Fruit fly (Drosophila melanogaster) whole organism, pupa: ENCODE data around the gene CG44227.

Source experiments
- CG10348 ChIP-seq: fragments of 200-800 bp; sonication (Bioruptor generic); IDR thresholded peaks from 2 replicates; pipeline ENCODE4 v1.3.6; 2022; ENCODE audit warnings: missing biosample characterization, missing genetic modification characterization
- CG12605 ChIP-seq: fragments of 200-800 bp; sonication (Bioruptor generic); IDR thresholded peaks from 2 replicates; pipeline ENCODE4 v1.3.6; 2022; ENCODE audit warnings: missing biosample characterization, missing genetic modification characterization
- CG13204 ChIP-seq: fragments of 200-800 bp; sonication (Bioruptor generic); optimal IDR thresholded peaks from 2 replicates; lab custom pipeline; 2018; ENCODE audit warnings: missing biosample characterization, mild to moderate bottlenecking, missing genetic modification characterization, moderate library complexity
- CG14655 ChIP-seq: fragments of 200-800 bp; sonication (Bioruptor generic); optimal IDR thresholded peaks from 3 replicates; lab custom pipeline; 2017; ENCODE audit warnings: mild to moderate bottlenecking, missing biosample characterization, missing genetic modification reagents, missing genetic modification characterization
- CG15710 ChIP-seq: fragments of 200-800 bp; sonication (Bioruptor generic); optimal IDR thresholded peaks from 2 replicates; lab custom pipeline; 2018; ENCODE audit warnings: missing biosample characterization, mild to moderate bottlenecking, missing genetic modification characterization, moderate library complexity
- CG17806 ChIP-seq: fragments of 200-800 bp; sonication (Bioruptor generic); optimal IDR thresholded peaks from 2 replicates; lab custom pipeline; 2018; ENCODE audit warnings: missing biosample characterization, mild to moderate bottlenecking, missing genetic modification characterization, moderate library complexity
- CG32121 ChIP-seq: fragments of 200-800 bp; sonication (Bioruptor generic); IDR thresholded peaks from 2 replicates; pipeline ENCODE4 v1.3.6; 2022; ENCODE audit warnings: missing biosample characterization, missing genetic modification characterization
- CG34367 ChIP-seq: fragments of 200-800 bp; sonication (Bioruptor generic); optimal IDR thresholded peaks from 2 replicates; lab custom pipeline; 2018; ENCODE audit warnings: missing biosample characterization, mild to moderate bottlenecking, missing genetic modification characterization
- CG4496 ChIP-seq: fragments of 200-800 bp; sonication (Bioruptor generic); IDR thresholded peaks from 3 replicates; pipeline ENCODE4 v1.3.6; 2022; ENCODE audit warnings: missing biosample characterization, missing genetic modification characterization
- CG8159 ChIP-seq: fragments of 200-800 bp; sonication (Bioruptor generic); optimal IDR thresholded peaks from 3 replicates; lab custom pipeline; 2018; ENCODE audit warnings: missing biosample characterization, mild to moderate bottlenecking, missing genetic modification characterization, moderate library complexity
- CG8301 ChIP-seq: fragments of 200-800 bp; sonication (Bioruptor generic); optimal IDR thresholded peaks from 2 replicates; lab custom pipeline; 2018; ENCODE audit warnings: missing biosample characterization, mild to moderate bottlenecking, missing genetic modification characterization
- CG9948 ChIP-seq: fragments of 200-800 bp; sonication (Bioruptor generic); optimal IDR thresholded peaks from 2 replicates; lab custom pipeline; 2018; ENCODE audit warnings: missing biosample characterization, mild to moderate bottlenecking, missing genetic modification characterization, moderate library complexity
- D1 ChIP-seq: fragments of 200-800 bp; sonication (Bioruptor generic); optimal IDR thresholded peaks from 2 replicates; lab custom pipeline; 2018; ENCODE audit warnings: missing biosample characterization, mild to moderate bottlenecking, missing genetic modification characterization, moderate library complexity
- EcR ChIP-seq: fragments of 200-800 bp; sonication (Bioruptor generic); optimal IDR thresholded peaks from 3 replicates; lab custom pipeline; 2019; ENCODE audit warnings: missing biosample characterization, missing genetic modification characterization, mild to moderate bottlenecking, moderate library complexity, missing genetic modification reagents
- Ets98B ChIP-seq: fragments of 200-800 bp; sonication (Bioruptor generic); IDR thresholded peaks from 2 replicates; pipeline ENCODE4 v1.3.6; 2022; ENCODE audit warnings: missing biosample characterization, missing genetic modification characterization
- Pif1A ChIP-seq: fragments of 200-800 bp; sonication (Bioruptor generic); optimal IDR thresholded peaks from 3 replicates; lab custom pipeline; 2016; ENCODE audit warnings: missing biosample characterization, missing genetic modification characterization
- Pif1B ChIP-seq: fragments of 200-800 bp; sonication (Bioruptor generic); optimal IDR thresholded peaks from 3 replicates; lab custom pipeline; 2016; ENCODE audit warnings: missing biosample characterization, missing genetic modification characterization
- Snoo ChIP-seq: fragments of 200-800 bp; sonication (Bioruptor generic); optimal IDR thresholded peaks from 3 replicates; lab custom pipeline; 2017; ENCODE audit warnings: missing biosample characterization, mild to moderate bottlenecking, missing genetic modification characterization, inconsistent platforms
- fd96Ca ChIP-seq: fragments of 200-800 bp; sonication (Bioruptor generic); IDR thresholded peaks from 3 replicates; pipeline ENCODE4 v1.3.6; 2022; ENCODE audit warnings: missing biosample characterization, missing genetic modification characterization
- gl ChIP-seq: fragments of 200-800 bp; sonication (Bioruptor generic); optimal IDR thresholded peaks from 2 replicates; lab custom pipeline; 2018; ENCODE audit warnings: missing biosample characterization, mild to moderate bottlenecking, missing genetic modification characterization
- rn ChIP-seq: fragments of 200-800 bp; sonication (Bioruptor generic); IDR thresholded peaks from 2 replicates; pipeline ENCODE4 v1.3.6; 2022; ENCODE audit warnings: missing biosample characterization, missing genetic modification characterization

CG44227 gene

dm6 chr3R:8712722-8713131 lies 27.8 kb upstream of the CG44227 start, which contains the start of gene CG8112:
Gene CG8112 (plus strand): TSS chr3R:8712933.
- TF ChIP-seq CG14655: no peak
- no peak for TF ChIP-seq CG8301
- TF ChIP-seq CG12605 (GFP tag; lab: Robert Waterston, UW): 0 out of 2 replicates have a peak, but pooled peaks have one; percentile 9
- TF ChIP-seq CG9948: no peak
- TF ChIP-seq EcR: no peak
- TF ChIP-seq fd96Ca: no peak
- TF ChIP-seq rn (GFP tag; lab: Robert Waterston, UW): no peak
- peak; percentile 5 for TF ChIP-seq CG17806 (tag; lab: Kevin White, UChicago)
- no peak for TF ChIP-seq Pif1A
- no peak for TF ChIP-seq gl (tag; lab: Kevin White, UChicago)
- TF ChIP-seq CG4496: peak; percentile 12; the same call in 1 of the 3 replicates
- TF ChIP-seq D1: no peak
- no peak for TF ChIP-seq CG32121 (GFP tag; lab: Robert Waterston, UW)
- peak; percentile 38 for TF ChIP-seq Pif1B (GFP tag; lab: Kevin White, UChicago)
- TF ChIP-seq Ets98B (GFP tag; lab: Robert Waterston, UW): peak; percentile 20; the same call in 1 of the 2 replicates
- peak; percentile 25 for TF ChIP-seq CG15710 (tag; lab: Kevin White, UChicago)
- TF ChIP-seq CG13204 (GFP tag; lab: Kevin White, UChicago): no peak
- TF ChIP-seq CG8159 (tag; lab: Kevin White, UChicago): peak; percentile 23
- peak; percentile 30 for TF ChIP-seq Snoo (tag; lab: Kevin White, UChicago)
- TF ChIP-seq, all 21 proteins: peak for 8

dm6 chr3R:8711890-8712449 lies 27.0 kb upstream of the CG44227 start:
- TF ChIP-seq EcR: peak; percentile 95
- no peak for TF ChIP-seq rn (GFP tag; lab: Robert Waterston, UW)
- TF ChIP-seq CG34367 (tag; lab: Kevin White, UChicago): no peak
- TF ChIP-seq Pif1A: no peak
- no peak for TF ChIP-seq CG17806 (tag; lab: Kevin White, UChicago)
- no peak for TF ChIP-seq D1
- peak; percentile 59 for TF ChIP-seq Ets98B (GFP tag; lab: Robert Waterston, UW)
- TF ChIP-seq CG32121 (GFP tag; lab: Robert Waterston, UW): peak; percentile 50
- no peak for TF ChIP-seq CG12605 (GFP tag; lab: Robert Waterston, UW)
- peak; percentile 19 for TF ChIP-seq CG14655
- no peak for TF ChIP-seq CG9948
- peak; percentile 45; the same call in 1 of the 3 replicates for TF ChIP-seq fd96Ca
- no peak for TF ChIP-seq CG15710 (tag; lab: Kevin White, UChicago)
- peak; percentile 28; the same call in 1 of the 3 replicates for TF ChIP-seq CG4496
- TF ChIP-seq CG8301: no peak
- no peak for TF ChIP-seq Pif1B (GFP tag; lab: Kevin White, UChicago)
- TF ChIP-seq Snoo (tag; lab: Kevin White, UChicago): no peak
- no peak for TF ChIP-seq CG10348
- TF ChIP-seq CG8159 (tag; lab: Kevin White, UChicago): peak; percentile 14
- no peak for TF ChIP-seq gl (tag; lab: Kevin White, UChicago)
- no peak for TF ChIP-seq CG13204 (GFP tag; lab: Kevin White, UChicago)

- TF ChIP-seq fd96Ca (no peak), CG8159 (tag; lab: Kevin White, UChicago) (peak; percentile 12)
Observed at dm6 chr3R:8707166-8707565, 22.2 kb upstream of the CG44227 start.

dm6 chr3R:8705323-8706097 lies 20.5 kb upstream of the CG44227 start:
- no peak for TF ChIP-seq D1
- no peak for TF ChIP-seq CG15710 (tag; lab: Kevin White, UChicago)
- no peak for TF ChIP-seq CG32121 (GFP tag; lab: Robert Waterston, UW)
- TF ChIP-seq gl (tag; lab: Kevin White, UChicago): peak; percentile 78
- TF ChIP-seq Snoo (tag; lab: Kevin White, UChicago): no peak
- no peak for TF ChIP-seq CG10348
- peak; percentile 38 for TF ChIP-seq CG14655
- TF ChIP-seq CG8159 (tag; lab: Kevin White, UChicago): peak; percentile 53
- no peak for TF ChIP-seq Ets98B (GFP tag; lab: Robert Waterston, UW)
- TF ChIP-seq Pif1B (GFP tag; lab: Kevin White, UChicago): peak; percentile 13
- no peak for TF ChIP-seq fd96Ca
- TF ChIP-seq CG12605 (GFP tag; lab: Robert Waterston, UW): peak; percentile 57; the same call in 1 of the 2 replicates
- TF ChIP-seq CG4496: no peak
- TF ChIP-seq CG13204 (GFP tag; lab: Kevin White, UChicago): peak; percentile 30
- TF ChIP-seq CG17806 (tag; lab: Kevin White, UChicago): no peak
- TF ChIP-seq CG8301: no peak
- TF ChIP-seq CG34367 (tag; lab: Kevin White, UChicago): peak; percentile 36
- peak; percentile 33 for TF ChIP-seq Pif1A
- no peak for TF ChIP-seq EcR
- TF ChIP-seq rn (GFP tag; lab: Robert Waterston, UW): no peak
- no peak for TF ChIP-seq CG9948

dm6 chr3R:8704669-8705068 lies 19.7 kb upstream of the CG44227 start:
- TF ChIP-seq CG17806 (tag; lab: Kevin White, UChicago) (no peak), CG4496 (no peak), fd96Ca (no peak), CG8301 (no peak), D1 (no peak), CG12605 (GFP tag; lab: Robert Waterston, UW) (no peak), Pif1B (GFP tag; lab: Kevin White, UChicago) (no peak), CG13204 (GFP tag; lab: Kevin White, UChicago) (no peak), CG32121 (GFP tag; lab: Robert Waterston, UW) (no peak), CG34367 (tag; lab: Kevin White, UChicago) (no peak), CG14655 (no peak), EcR (no peak), CG15710 (tag; lab: Kevin White, UChicago) (no peak), CG9948 (no peak), Snoo (tag; lab: Kevin White, UChicago) (no peak), Ets98B (GFP tag; lab: Robert Waterston, UW) (no peak)
